Worm (Caenorhabditis elegans) whole organism, midembryonic: Measurements from ENCODE around the gene cbp-1.

Experiments
- T22C8.4 ChIP-seq: fragments of 200-800 bp; sonication (Bioruptor generic); IDR thresholded peaks from 2 replicates; pipeline ENCODE4 v1.3.6; 2022; ENCODE audit warnings: missing genetic modification characterization, missing compliant biosample characterization
- cog-1 ChIP-seq: sonication (generic microtip); optimal IDR thresholded peaks from 2 replicates; lab custom pipeline; 2016; ENCODE audit warnings: missing genetic modification characterization, missing compliant biosample characterization
- flt-1 ChIP-seq: fragments of 200-800 bp; sonication (Bioruptor generic); IDR thresholded peaks from 2 replicates; pipeline ENCODE4 v1.3.6; 2022; ENCODE audit warnings: missing genetic modification characterization, missing compliant biosample characterization
- klf-2 ChIP-seq: fragments of 200-800 bp; sonication (Bioruptor generic); conservative IDR thresholded peaks from 2 replicates; pipeline ENCODE4 v1.3.6; 2022; ENCODE audit warnings: missing genetic modification reagents, missing genetic modification characterization, missing compliant biosample characterization
- med-1 ChIP-seq: sonication (generic microtip); optimal IDR thresholded peaks from 2 replicates; lab custom pipeline; 2017; ENCODE audit warnings: missing genetic modification characterization, mild to moderate bottlenecking, missing compliant biosample characterization, antibody characterized with exemption, missing genetic modification reagents; ENCODE audit not compliant: insufficient read depth
- ref-1 ChIP-seq: fragments of 200-800 bp; sonication (Bioruptor generic); conservative IDR thresholded peaks from 2 replicates; pipeline ENCODE4 v1.3.6; 2022; ENCODE audit warnings: missing genetic modification reagents, missing genetic modification characterization, missing compliant biosample characterization
- tab-1 ChIP-seq: fragments of 200-800 bp; sonication (Bioruptor generic); IDR thresholded peaks from 2 replicates; pipeline ENCODE4 v1.3.6; 2022; ENCODE audit warnings: missing genetic modification characterization, missing compliant biosample characterization
- ztf-23 ChIP-seq: fragments of 200-800 bp; sonication (Bioruptor generic); IDR thresholded peaks from 2 replicates; pipeline ENCODE4 v1.3.6; 2022; ENCODE audit warnings: missing genetic modification reagents, missing genetic modification characterization, missing compliant biosample characterization
- ztf-29 ChIP-seq: fragments of 200-800 bp; sonication (Bioruptor generic); IDR thresholded peaks from 2 replicates; pipeline ENCODE4 v1.3.6; 2022; ENCODE audit warnings: missing genetic modification reagents, missing genetic modification characterization, missing compliant biosample characterization

cbp-1 gene

DNA sequence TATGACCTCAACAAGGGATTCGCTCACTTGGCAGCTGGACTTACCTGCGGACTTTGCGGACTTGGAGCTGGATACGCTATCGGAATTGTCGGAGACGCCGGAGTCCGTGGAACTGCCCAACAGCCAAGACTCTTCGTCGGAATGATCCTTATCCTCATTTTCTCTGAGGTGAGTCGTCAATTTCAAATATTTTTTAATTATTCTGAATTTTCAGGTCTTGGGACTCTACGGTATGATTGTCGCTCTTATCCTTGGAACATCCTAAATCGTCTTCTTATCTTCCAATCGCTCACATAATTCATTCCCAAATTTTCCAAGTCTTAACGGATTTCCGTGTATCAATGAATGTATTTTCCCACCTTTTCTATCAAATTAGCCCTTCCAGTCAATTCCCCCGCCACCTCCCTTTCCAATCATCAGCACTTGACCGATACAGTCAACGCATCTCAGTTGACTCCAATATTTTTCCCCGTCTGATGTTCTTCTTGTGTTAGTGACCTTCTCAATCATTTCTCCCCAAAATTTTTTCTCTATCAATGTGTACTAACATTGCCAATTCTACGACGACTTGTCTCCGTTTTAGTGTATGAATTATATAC is 16.3 kb downstream of the cbp-1 start, which contains the start of gene R10E11.6:
Gene R10E11.6, plus strand, starts transcription at position 524 of the 599 bp plus-strand sequence.
- TF ChIP-seq T22C8.4 (GFP tag; lab: Robert Waterston, UW), result no peak
- no peak for TF ChIP-seq med-1 (GFP tag; lab: Kevin White, UChicago)
- no peak for TF ChIP-seq cog-1 (tag; lab: Kevin White, UChicago)
- no peak for TF ChIP-seq klf-2
- TF ChIP-seq ref-1 (GFP tag; lab: Robert Waterston, UW), result no peak
- TF ChIP-seq ztf-23, result no peak
- TF ChIP-seq tab-1 (GFP tag; lab: Robert Waterston, UW), result no peak
- TF ChIP-seq ztf-29 (GFP tag; lab: Robert Waterston, UW), result no peak
- no peak for TF ChIP-seq flt-1 (GFP tag; lab: Robert Waterston, UW)

DNA sequence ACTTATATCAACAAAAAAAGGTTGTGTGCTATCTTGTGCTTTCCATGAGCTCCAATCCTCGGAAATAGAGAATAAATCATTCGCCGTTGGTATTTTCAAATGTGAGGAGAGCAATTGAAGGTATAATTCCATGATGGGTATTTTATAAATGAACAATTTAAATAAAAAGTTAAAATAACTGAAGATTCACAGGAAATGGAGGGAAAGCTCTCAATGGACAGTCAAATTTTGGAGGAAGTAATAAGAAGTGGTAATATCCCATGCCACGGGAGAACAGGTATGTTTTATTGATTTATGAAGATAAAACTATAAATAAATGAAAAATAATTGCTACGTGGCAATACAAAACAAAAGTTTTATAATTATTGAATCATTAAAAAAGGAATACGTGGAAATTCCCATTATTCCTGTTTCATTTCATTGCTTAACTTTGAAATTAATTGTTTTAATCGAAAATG is 16.9 kb downstream of the cbp-1 start:
- TF ChIP-seq tab-1 (GFP tag; lab: Robert Waterston, UW) (no peak), cog-1 (tag; lab: Kevin White, UChicago) (no peak), flt-1 (GFP tag; lab: Robert Waterston, UW) (no peak), ref-1 (GFP tag; lab: Robert Waterston, UW) (no peak), med-1 (GFP tag; lab: Kevin White, UChicago) (no peak), klf-2 (no peak), ztf-29 (GFP tag; lab: Robert Waterston, UW) (no peak), ztf-23 (no peak), T22C8.4 (GFP tag; lab: Robert Waterston, UW) (no peak)

DNA sequence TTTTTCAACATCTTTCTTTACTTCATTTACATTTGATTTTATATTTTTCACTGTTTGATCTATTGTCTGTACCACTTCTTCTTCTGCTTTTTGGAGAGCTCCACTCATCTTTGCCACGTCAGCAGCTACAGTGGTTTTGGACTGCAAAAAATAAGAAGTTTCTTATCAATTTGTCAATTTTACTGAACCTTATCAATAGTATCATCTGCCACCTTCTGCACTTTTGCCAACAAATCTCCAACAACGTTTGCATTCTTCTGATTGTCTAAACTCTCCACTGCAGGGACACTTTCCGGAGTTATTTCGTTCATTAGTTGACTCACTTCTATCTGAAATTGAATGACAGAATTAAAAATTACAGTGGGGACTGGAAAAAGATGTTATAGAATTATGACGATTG is 20.5 kb downstream of the cbp-1 start:
- TF ChIP-seq T22C8.4 (GFP tag; lab: Robert Waterston, UW) (no peak), ztf-23 (no peak), cog-1 (tag; lab: Kevin White, UChicago) (no peak), flt-1 (GFP tag; lab: Robert Waterston, UW) (no peak), ztf-29 (GFP tag; lab: Robert Waterston, UW) (no peak), klf-2 (no peak), ref-1 (GFP tag; lab: Robert Waterston, UW) (no peak), med-1 (GFP tag; lab: Kevin White, UChicago) (no peak), tab-1 (GFP tag; lab: Robert Waterston, UW) (no peak)

DNA sequence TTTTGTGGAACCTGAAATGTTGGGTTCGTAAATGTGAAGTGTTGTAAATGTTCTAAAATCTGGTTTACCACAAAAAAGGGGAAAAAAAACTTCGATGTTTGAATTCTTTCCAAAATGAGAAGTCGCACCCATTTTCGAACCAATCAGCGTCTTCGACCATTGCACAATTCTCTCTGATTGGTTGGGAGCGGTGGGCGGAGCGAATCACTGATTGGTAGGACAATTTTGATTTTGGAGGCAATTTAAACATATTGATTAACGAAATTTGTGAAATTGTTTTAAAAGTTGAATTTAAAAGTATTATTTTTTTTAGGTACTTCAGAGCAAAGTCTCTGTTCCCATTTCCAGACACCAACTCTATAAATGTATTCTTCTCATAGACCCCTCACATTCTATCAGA is 22.8 kb downstream of the cbp-1 start:
- TF ChIP-seq ztf-23, result no peak
- TF ChIP-seq tab-1 (GFP tag; lab: Robert Waterston, UW), result no peak
- no peak for TF ChIP-seq klf-2
- no peak for TF ChIP-seq T22C8.4 (GFP tag; lab: Robert Waterston, UW)

DNA sequence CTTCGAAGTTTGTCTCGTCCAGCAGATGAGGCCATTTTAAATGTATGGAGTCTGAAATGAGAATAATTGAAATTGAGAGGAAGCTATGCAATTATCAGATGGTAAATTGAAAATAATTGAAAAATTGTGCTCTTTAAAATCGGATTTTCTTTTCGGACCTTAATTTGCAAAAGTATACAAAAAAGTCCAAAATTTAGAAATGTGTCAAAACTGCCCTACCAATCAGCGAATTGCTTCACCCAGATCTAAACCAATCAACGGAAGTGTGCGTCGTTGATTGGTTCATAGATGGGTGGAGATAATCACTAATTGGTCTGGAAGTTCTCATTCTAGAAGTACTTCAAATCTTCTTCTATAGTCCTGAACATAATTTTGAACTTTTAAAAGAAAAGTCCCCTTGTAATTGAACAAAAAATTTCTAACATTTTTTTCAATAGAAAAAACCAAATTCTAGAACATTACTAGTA is 23.3 kb downstream of the cbp-1 start, which contains the start of gene R10E11.5:
Gene R10E11.5, minus strand, starts transcription at position 51 of the 467 bp plus-strand sequence.
- TF ChIP-seq med-1 (GFP tag; lab: Kevin White, UChicago), result no peak
- no peak for TF ChIP-seq flt-1 (GFP tag; lab: Robert Waterston, UW)
- no peak for TF ChIP-seq ztf-29 (GFP tag; lab: Robert Waterston, UW)

DNA sequence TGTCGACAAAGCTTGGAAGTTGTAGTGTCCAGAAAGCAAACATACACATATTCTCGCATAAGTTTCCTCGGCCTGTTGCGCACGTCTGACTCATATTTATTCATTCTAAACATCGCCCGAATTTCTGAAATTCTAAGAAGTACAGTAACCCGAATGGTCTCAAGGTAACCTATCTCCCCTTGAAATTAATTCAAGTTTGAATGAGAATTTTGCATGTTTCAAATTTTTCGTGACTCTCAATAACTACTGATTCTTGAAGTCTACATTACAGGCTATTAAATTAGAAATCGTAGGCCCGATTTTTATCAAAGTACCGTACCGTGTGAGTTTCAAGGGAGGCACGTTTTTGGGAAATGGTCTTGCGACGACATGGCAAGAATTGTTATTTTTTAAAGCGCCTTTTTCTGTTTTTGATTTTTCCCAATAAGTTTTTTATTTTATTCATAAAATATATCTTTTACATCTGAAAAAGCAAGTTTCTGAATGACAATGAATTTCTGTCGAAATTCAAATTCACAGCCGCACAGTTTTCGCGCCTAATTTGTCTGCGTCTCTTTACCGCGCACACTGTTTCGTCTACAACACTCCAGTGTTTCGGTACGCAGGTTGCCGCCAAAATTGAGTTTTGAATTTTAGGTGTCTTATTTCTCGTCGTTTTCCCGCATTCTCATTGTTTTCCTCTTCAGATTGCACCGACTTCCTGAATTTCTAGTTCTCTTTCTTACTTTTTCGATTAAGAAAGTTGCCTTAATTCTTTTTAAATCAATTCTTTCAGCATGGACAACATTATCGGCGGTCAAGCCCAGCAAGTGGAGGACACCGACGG is 27.5 kb downstream of the cbp-1 start, which contains the start of the genes R10E11.9 and mcm-6:
Gene R10E11.9, minus strand, starts transcription at position 51 of the 826 bp plus-strand sequence.
Gene mcm-6, plus strand, starts transcription at position 776 of the 826 bp plus-strand sequence.
- no peak for TF ChIP-seq klf-2

DNA sequence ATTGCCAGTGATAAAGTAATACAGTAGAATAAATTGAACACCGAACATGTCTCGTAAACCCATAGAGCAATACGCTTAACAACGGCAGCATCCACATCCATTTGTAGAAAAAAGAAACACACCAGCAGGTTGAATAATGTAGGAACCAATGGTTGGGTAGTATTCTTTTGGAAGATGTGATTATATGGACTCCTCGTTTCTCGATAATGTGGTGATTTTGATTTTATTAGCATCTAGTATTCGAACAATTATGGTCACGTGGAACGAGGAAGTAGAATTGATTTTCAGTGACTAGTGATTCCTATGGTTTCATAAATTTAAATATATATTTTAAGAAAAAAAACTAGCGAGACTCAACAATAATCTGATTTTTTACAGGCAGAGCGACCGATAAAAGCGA is 30.1 kb downstream of the cbp-1 start, which contains the start of gene srxa-10:
Gene srxa-10, minus strand, starts transcription at position 101 of the 400 bp plus-strand sequence.
- TF ChIP-seq med-1 (GFP tag; lab: Kevin White, UChicago) (no peak), ztf-29 (GFP tag; lab: Robert Waterston, UW) (no peak), T22C8.4 (GFP tag; lab: Robert Waterston, UW) (no peak), klf-2 (no peak)

DNA sequence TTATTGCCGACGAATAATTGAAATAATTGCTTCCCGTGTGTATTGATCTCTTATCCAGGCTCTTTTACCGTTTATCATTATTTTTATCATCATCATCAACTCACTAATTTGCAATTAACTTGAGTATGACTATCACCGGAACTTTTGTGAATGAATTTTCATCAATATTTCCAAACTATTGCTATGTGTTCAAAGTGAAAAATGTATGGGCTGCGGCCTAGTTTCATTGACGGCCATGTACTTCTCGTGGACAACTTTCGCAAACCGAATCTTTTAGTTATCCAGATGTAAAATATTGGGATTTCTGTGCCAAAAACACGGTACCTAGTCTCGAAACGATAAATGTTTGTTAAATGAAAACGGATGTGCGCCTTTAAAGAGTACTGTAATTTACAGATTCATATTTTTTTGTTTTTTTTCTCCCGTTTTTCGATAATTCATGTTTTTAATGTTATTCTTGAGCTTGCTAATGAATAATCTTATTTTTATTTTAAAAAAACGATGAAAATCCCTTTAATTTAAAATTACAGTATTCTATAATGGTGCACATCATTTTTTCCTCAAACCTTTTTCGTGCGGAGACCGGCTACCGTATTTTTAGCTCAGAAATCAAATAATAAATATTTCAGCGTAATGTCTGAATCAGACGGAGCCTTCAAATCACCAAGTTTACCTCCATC is 32.3 kb downstream of the cbp-1 start, which contains the start of gene ZK632.2:
Gene ZK632.2, plus strand, starts transcription at position 630 of the 680 bp plus-strand sequence.
- TF ChIP-seq ztf-29 (GFP tag; lab: Robert Waterston, UW), result no peak
- TF ChIP-seq med-1 (GFP tag; lab: Kevin White, UChicago), result no peak
- no peak for TF ChIP-seq ref-1 (GFP tag; lab: Robert Waterston, UW)
- TF ChIP-seq ztf-23, result no peak
- TF ChIP-seq cog-1 (tag; lab: Kevin White, UChicago), result no peak
- TF ChIP-seq klf-2, result no peak
- no peak for TF ChIP-seq flt-1 (GFP tag; lab: Robert Waterston, UW)
- TF ChIP-seq T22C8.4 (GFP tag; lab: Robert Waterston, UW), result no peak
- TF ChIP-seq tab-1 (GFP tag; lab: Robert Waterston, UW), result no peak

DNA sequence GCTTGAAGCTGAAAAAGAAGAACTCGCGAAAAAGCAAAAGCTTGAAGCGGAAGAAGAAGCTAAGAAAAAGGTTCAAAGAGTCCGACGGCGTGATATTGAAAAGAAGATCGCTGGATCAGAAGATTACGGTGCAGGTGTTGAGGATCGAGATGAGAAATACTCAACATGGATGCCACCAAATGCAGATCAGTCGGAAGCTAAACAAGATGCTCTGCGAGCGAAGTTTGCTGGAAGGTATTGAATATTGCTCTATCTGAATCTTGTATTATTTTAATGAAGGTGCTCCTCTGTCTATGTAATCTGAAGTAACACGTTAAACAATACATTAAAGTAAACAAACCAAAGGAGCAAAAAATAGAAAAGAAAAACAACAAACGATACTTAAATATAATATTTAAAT is 35.7 kb downstream of the cbp-1 start:
- TF ChIP-seq med-1 (GFP tag; lab: Kevin White, UChicago) (no peak), ztf-29 (GFP tag; lab: Robert Waterston, UW) (no peak), klf-2 (no peak), tab-1 (GFP tag; lab: Robert Waterston, UW) (no peak), flt-1 (GFP tag; lab: Robert Waterston, UW) (no peak), cog-1 (tag; lab: Kevin White, UChicago) (no peak), T22C8.4 (GFP tag; lab: Robert Waterston, UW) (no peak), ztf-23 (no peak), ref-1 (GFP tag; lab: Robert Waterston, UW) (no peak)
